Worm (Caenorhabditis elegans): ENCODE measurements around the gene irld-47.

DNA sequence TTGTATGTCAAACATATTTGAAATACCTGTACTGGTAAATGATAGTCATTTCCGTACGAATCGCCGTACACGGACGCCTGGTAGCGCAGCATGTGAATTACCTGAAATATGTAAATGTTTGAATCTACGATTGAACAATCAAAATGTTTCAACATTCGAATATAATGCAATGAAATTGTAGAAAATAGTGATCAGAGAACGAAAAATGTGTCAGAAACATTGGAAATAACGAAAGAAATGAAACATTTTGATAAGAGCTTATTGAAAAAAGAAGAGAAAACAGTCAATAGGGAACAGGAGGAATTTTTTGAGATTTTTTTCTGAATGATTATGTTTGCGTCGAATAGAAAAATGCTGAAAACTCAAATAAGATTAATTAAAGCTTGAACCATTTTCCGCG is 47.7 kb upstream of the irld-47 start, which contains the start of gene ztf-17:
- TF ChIP-seq rbr-2 (tag; optimal IDR thresholded peaks at IDR 0.05): no peak
- TF ChIP-seq ama-1 (optimal IDR thresholded peaks at IDR 0.05): no peak
- TF ChIP-seq nhr-6 (tag; optimal IDR thresholded peaks at IDR 0.05): no peak
- TF ChIP-seq zag-1 (tag; optimal IDR thresholded peaks at IDR 0.05): no peak
- TF ChIP-seq dpl-1 (GFP tag; optimal IDR thresholded peaks at IDR 0.05): no peak
- TF ChIP-seq F26F4.8 (GFP tag; conservative IDR thresholded peaks at IDR 0.05): no peak
- no peak for TF ChIP-seq skn-1 (tag; optimal IDR thresholded peaks at IDR 0.05)
- TF ChIP-seq mdl-1 (tag; optimal IDR thresholded peaks at IDR 0.05): no peak
- TF ChIP-seq F49E8.2 (tag; optimal IDR thresholded peaks at IDR 0.05; ENCODE audit: borderline replicate concordance): no peak
- no peak for TF ChIP-seq zfp-3 (GFP tag; conservative IDR thresholded peaks at IDR 0.05)
